Worm (Caenorhabditis elegans) whole organism, early embryonic: ENCODE results near the gene tax-4.

Source experiments
- flt-1 ChIP-seq: fragments of 200-800 bp; sonication (Bioruptor generic); IDR thresholded peaks from 2 replicates; pipeline ENCODE4 v1.3.6; 2022; ENCODE audit warnings: missing genetic modification characterization, missing compliant biosample characterization
- hmbx-1 ChIP-seq: sonication (generic microtip); optimal IDR thresholded peaks from 2 replicates; lab custom pipeline; 2016; ENCODE audit warnings: mild to moderate bottlenecking, missing genetic modification characterization, missing compliant biosample characterization

ce11 chrIII:9185722-9186121, 4.4 kb downstream of the tax-4 start, which contains the start of gene ZC84.7:
- TF ChIP-seq flt-1 (no peak), hmbx-1 (tag; lab: Kevin White, UChicago) (no peak)
